Worm (Caenorhabditis elegans): ENCODE measurements around the gene F43C9.1.

F43C9.1 gene

ce11 chrX:4795329-4795728 is 2.2 kb downstream of the F43C9.1 start:
- TF ChIP-seq dpl-1 (GFP tag; optimal IDR thresholded peaks at IDR 0.05) (no peak), nhr-71 (tag; optimal IDR thresholded peaks at IDR 0.05) (peak; percentile 48), elt-2 (tag; optimal IDR thresholded peaks at IDR 0.05) (peak; percentile 98), pqm-1 (tag; optimal IDR thresholded peaks at IDR 0.05) (peak; percentile 12), elt-3 (tag; optimal IDR thresholded peaks at IDR 0.05) (peak in 1 of 6 experiments; percentile 36), Y116A8C.19 (tag; optimal IDR thresholded peaks at IDR 0.05; ENCODE audit: borderline replicate concordance) (no peak), nhr-85 (tag) (peak; percentile 18), nhr-20 (tag; optimal IDR thresholded peaks at IDR 0.05) (peak; percentile 33), jun-1 (tag; optimal IDR thresholded peaks at IDR 0.05) (peak; percentile 69), lin-13 (GFP tag; optimal IDR thresholded peaks at IDR 0.05) (no peak), nhr-47 (tag; optimal IDR thresholded peaks at IDR 0.05) (no peak), ztf-11 (tag; optimal IDR thresholded peaks at IDR 0.05) (no peak), nhr-237 (tag; optimal IDR thresholded peaks at IDR 0.05) (no peak), mdl-1 (tag; optimal IDR thresholded peaks at IDR 0.05) (peak in 1 of 2 experiments; percentile 30), lin-35 (GFP tag; optimal IDR thresholded peaks at IDR 0.05) (peak in 1 of 2 experiments; percentile 63), tlp-1 (tag; optimal IDR thresholded peaks at IDR 0.05) (peak; percentile 47), nhr-90 (tag; optimal IDR thresholded peaks at IDR 0.05; ENCODE audit: poor library complexity) (peak; percentile 41), efl-1 (optimal IDR thresholded peaks at IDR 0.05) (no peak), efl-1 (GFP tag; optimal IDR thresholded peaks at IDR 0.05 in 1 of 2) (peak in 1 of 2 experiments; percentile 69), blmp-1 (tag; optimal IDR thresholded peaks at IDR 0.05) (peak; percentile 96), lin-14 (GFP tag; optimal IDR thresholded peaks at IDR 0.05) (peak; percentile 51), F16B12.6 (tag; optimal IDR thresholded peaks at IDR 0.05) (no peak)

- TF ChIP-seq lin-15B (tag; optimal IDR thresholded peaks at IDR 0.05): no peak
- TF ChIP-seq egl-27 (tag; optimal IDR thresholded peaks at IDR 0.05): no peak
- TF ChIP-seq ceh-82 (tag; optimal IDR thresholded peaks at IDR 0.05): no peak
- TF ChIP-seq aly-2 (tag; optimal IDR thresholded peaks at IDR 0.05): no peak
- no peak for TF ChIP-seq nhr-20 (tag; optimal IDR thresholded peaks at IDR 0.05)
- TF ChIP-seq Y116A8C.19 (tag; optimal IDR thresholded peaks at IDR 0.05; ENCODE audit: borderline replicate concordance): no peak
- no peak for TF ChIP-seq rnt-1 (tag; optimal IDR thresholded peaks at IDR 0.05)
- no peak for TF ChIP-seq dpl-1 (GFP tag; optimal IDR thresholded peaks at IDR 0.05)
- TF ChIP-seq skn-1 (tag; optimal IDR thresholded peaks at IDR 0.05): no peak
- no peak for TF ChIP-seq tbx-2 (tag; optimal IDR thresholded peaks at IDR 0.05)
- TF ChIP-seq pqm-1 (tag; optimal IDR thresholded peaks at IDR 0.05): no peak
- TF ChIP-seq unc-130 (tag; optimal IDR thresholded peaks at IDR 0.05): no peak
Measured at ce11 chrX:4800078-4800621, 7.1 kb downstream of the F43C9.1 start, which contains the start of gene mig-13. mig-13 (minus strand) TSS chrX:4800128.

ce11 chrX:4800892-4801291 is 7.8 kb downstream of the F43C9.1 start:
- TF ChIP-seq efl-1 (optimal IDR thresholded peaks at IDR 0.05) (no peak), efl-1 (GFP tag; optimal IDR thresholded peaks at IDR 0.05 in 1 of 2) (peak in 1 of 2 experiments; percentile 44), unc-86 (tag; optimal IDR thresholded peaks at IDR 0.05) (no peak), lsy-2 (tag; optimal IDR thresholded peaks at IDR 0.05) (no peak), nhr-12 (tag; optimal IDR thresholded peaks at IDR 0.05) (no peak), pag-3 (tag; optimal IDR thresholded peaks at IDR 0.05; ENCODE audit: borderline replicate concordance, insufficient read depth) (no peak), unc-30 (tag; optimal IDR thresholded peaks at IDR 0.05) (no peak)

ce11 chrX:4802255-4802654 is 9.2 kb downstream of the F43C9.1 start:
- peak in 1 of 2 experiments; percentile 52 for TF ChIP-seq ztf-11 (tag; optimal IDR thresholded peaks at IDR 0.05)
- peak; percentile 67 for TF ChIP-seq tbx-2 (tag; optimal IDR thresholded peaks at IDR 0.05)
- no peak for TF ChIP-seq ceh-88 (GFP tag; IDR thresholded peaks at IDR 0.05)
- TF ChIP-seq vab-15 (tag; optimal IDR thresholded peaks at IDR 0.05): no peak
- peak; percentile 29 for TF ChIP-seq lin-14 (GFP tag; optimal IDR thresholded peaks at IDR 0.05)
- no peak for TF ChIP-seq nhr-28 (tag; optimal IDR thresholded peaks at IDR 0.05)
- TF ChIP-seq swsn-7 (tag; optimal IDR thresholded peaks at IDR 0.05): no peak
- TF ChIP-seq jun-1 (tag; optimal IDR thresholded peaks at IDR 0.05): no peak
- TF ChIP-seq unc-98 (GFP tag; IDR thresholded peaks at IDR 0.05): no peak
- no peak for TF ChIP-seq dsc-1 (tag; optimal IDR thresholded peaks at IDR 0.05)
- TF ChIP-seq ceh-8 (GFP tag; optimal IDR thresholded peaks at IDR 0.05): no peak
- no peak for TF ChIP-seq ces-1 (GFP tag; optimal IDR thresholded peaks at IDR 0.05)
- TF ChIP-seq lin-39 (tag; optimal IDR thresholded peaks at IDR 0.05): peak; percentile 27
- TF ChIP-seq unc-62 (GFP tag; optimal IDR thresholded peaks at IDR 0.05): no peak
- TF ChIP-seq ceh-90 (tag; optimal IDR thresholded peaks at IDR 0.05): no peak
- no peak for TF ChIP-seq nhr-77 (tag; optimal IDR thresholded peaks at IDR 0.05)
- no peak for TF ChIP-seq unc-30 (tag; optimal IDR thresholded peaks at IDR 0.05)

All from whole organism, L1 larva.